Fruit fly (Drosophila melanogaster) whole organism, embryonic: Measurements from ENCODE around the gene BORCS6.
A peak's percentile ranks its signal among the peaks of the same experiment; 100 is the strongest.

Experiments
- Bteb2 ChIP-seq: fragments of 200-800 bp; sonication (Bioruptor generic); optimal IDR thresholded peaks from 2 replicates; lab custom pipeline; 2016; ENCODE audit warnings: missing biosample characterization, missing genetic modification characterization
- CG10147 ChIP-seq: fragments of 200-800 bp; sonication (Bioruptor generic); optimal IDR thresholded peaks from 2 replicates; lab custom pipeline; 2019; ENCODE audit warnings: missing biosample characterization, mild to moderate bottlenecking, missing genetic modification characterization, moderate library complexity
- CG10462 ChIP-seq: fragments of 200-800 bp; sonication (Bioruptor generic); optimal IDR thresholded peaks from 2 replicates; lab custom pipeline; 2016; ENCODE audit warnings: missing biosample characterization, missing genetic modification characterization
- CG1233 ChIP-seq: fragments of 200-800 bp; sonication (Bioruptor generic); optimal IDR thresholded peaks from 4 replicates; lab custom pipeline; 2018; ENCODE audit warnings: missing biosample characterization, mild to moderate bottlenecking, missing genetic modification characterization
- CG16779 ChIP-seq: fragments of 200-800 bp; sonication (Bioruptor generic); IDR thresholded peaks from 2 replicates; pipeline ENCODE4 v1.3.6; 2022; ENCODE audit warnings: missing biosample characterization, missing genetic modification characterization
- CG18262 ChIP-seq: fragments of 200-800 bp; optimal IDR thresholded peaks from 3 replicates; lab custom pipeline; 2019; ENCODE audit warnings: missing biosample characterization, mild to moderate bottlenecking, missing genetic modification characterization, moderate library complexity
- CG2889 ChIP-seq: fragments of 200-800 bp; sonication (Bioruptor generic); IDR thresholded peaks from 3 replicates; pipeline ENCODE4 v1.3.6; 2022; ENCODE audit warnings: missing biosample characterization, missing genetic modification characterization
- CG31224 ChIP-seq: fragments of 200-800 bp; sonication (Bioruptor generic); IDR thresholded peaks from 2 replicates; pipeline ENCODE4 v1.3.6; 2022; ENCODE audit warnings: missing biosample characterization, missing genetic modification characterization
- CG31365 ChIP-seq: fragments of 200-800 bp; sonication (Bioruptor generic); optimal IDR thresholded peaks from 2 replicates; lab custom pipeline; 2018; ENCODE audit warnings: missing biosample characterization, mild to moderate bottlenecking, missing genetic modification characterization
- CG32772 ChIP-seq: fragments of 200-800 bp; sonication (Bioruptor generic); IDR thresholded peaks from 2 replicates; pipeline ENCODE4 v1.3.6; 2022; ENCODE audit warnings: missing biosample characterization, missing genetic modification characterization
- CG3407 ChIP-seq: fragments of 200-800 bp; sonication (Bioruptor generic); optimal IDR thresholded peaks from 2 replicates; lab custom pipeline; 2018; ENCODE audit warnings: missing biosample characterization, mild to moderate bottlenecking, missing genetic modification characterization
- CG34376 ChIP-seq: fragments of 200-800 bp; sonication (Bioruptor generic); optimal IDR thresholded peaks from 2 replicates; lab custom pipeline; 2018; ENCODE audit warnings: missing biosample characterization, mild to moderate bottlenecking, missing genetic modification characterization
- CG7987 ChIP-seq: fragments of 200-800 bp; sonication (Bioruptor generic); optimal IDR thresholded peaks from 2 replicates; lab custom pipeline; 2018; ENCODE audit warnings: missing biosample characterization, mild to moderate bottlenecking, missing genetic modification characterization, moderate library complexity
- CG8290 ChIP-seq, 3 experiments: fragments of 200-800 bp; sonication (Bioruptor generic); optimal IDR thresholded peaks; 2 replicates each; lab custom pipeline; 2016 to 2019; ENCODE audit warnings: missing biosample characterization in 3 of 3, missing genetic modification characterization in 3 of 3, mild to moderate bottlenecking in 2 of 3, moderate library complexity in 1 of 3
- CG8359 ChIP-seq: fragments of 200-800 bp; sonication (Bioruptor generic); optimal IDR thresholded peaks from 2 replicates; lab custom pipeline; 2017; ENCODE audit warnings: missing biosample characterization, mild to moderate bottlenecking, missing genetic modification characterization, borderline replicate concordance
- CG8478 ChIP-seq: fragments of >200 bp; optimal IDR thresholded peaks from 2 replicates; lab custom pipeline; 2018
- CG9727 ChIP-seq: fragments of 200-800 bp; sonication (Bioruptor generic); optimal IDR thresholded peaks from 3 replicates; lab custom pipeline; 2017; ENCODE audit warnings: missing biosample characterization, mild to moderate bottlenecking, missing genetic modification characterization
- CG9797 ChIP-seq: fragments of 200-800 bp; sonication (Bioruptor generic); optimal IDR thresholded peaks from 3 replicates; lab custom pipeline; 2018; ENCODE audit warnings: missing biosample characterization, mild to moderate bottlenecking, missing genetic modification characterization
- Dip2 ChIP-seq: fragments of 200-800 bp; sonication (Bioruptor generic); IDR thresholded peaks from 2 replicates; pipeline ENCODE4 v1.3.6; 2022; ENCODE audit warnings: missing biosample characterization, missing genetic modification characterization
- E2f2 ChIP-seq: fragments of 200-800 bp; sonication (Bioruptor generic); IDR thresholded peaks from 2 replicates; pipeline ENCODE4 v1.3.6; 2022; ENCODE audit warnings: missing biosample characterization, missing genetic modification characterization
- Eip74EF ChIP-seq, 2 experiments: fragments of 200-800 bp in 1 of 2; fragments of >200 bp in 1 of 2; sonication (Bioruptor generic) in 1 of 2; optimal IDR thresholded peaks; 2 replicates each; lab custom pipeline; 2017 to 2019; ENCODE audit warnings: missing biosample characterization in 2 of 2, missing genetic modification characterization in 2 of 2, mild to moderate bottlenecking in 1 of 2, moderate library complexity in 1 of 2
- H15 ChIP-seq: fragments of 200-800 bp; sonication (Bioruptor generic); IDR thresholded peaks from 3 replicates; pipeline ENCODE4 v1.3.6; 2022; ENCODE audit warnings: missing biosample characterization, missing genetic modification characterization
- HHEX ChIP-seq: fragments of 200-800 bp; sonication (Bioruptor generic); optimal IDR thresholded peaks from 3 replicates; lab custom pipeline; 2017; ENCODE audit warnings: missing biosample characterization, mild to moderate bottlenecking, missing genetic modification characterization, missing genetic modification reagents
- Hmx ChIP-seq: fragments of 200-800 bp; sonication (Bioruptor generic); optimal IDR thresholded peaks from 2 replicates; lab custom pipeline; 2016; ENCODE audit warnings: missing biosample characterization, missing genetic modification characterization
- Neu2 ChIP-seq: fragments of 200-800 bp; sonication (Bioruptor generic); optimal IDR thresholded peaks from 3 replicates; lab custom pipeline; 2016; ENCODE audit warnings: missing biosample characterization, missing genetic modification characterization, borderline replicate concordance
- Nf-YC ChIP-seq: fragments of 200-800 bp; optimal IDR thresholded peaks from 3 replicates; lab custom pipeline; 2019; ENCODE audit warnings: missing biosample characterization, mild to moderate bottlenecking, missing genetic modification characterization, moderate library complexity
- NfI ChIP-seq: fragments of 200-800 bp; sonication (Bioruptor generic); optimal IDR thresholded peaks from 3 replicates; lab custom pipeline; 2018; ENCODE audit warnings: missing biosample characterization, mild to moderate bottlenecking, missing genetic modification characterization, moderate library complexity
- ac ChIP-seq: fragments of 200-800 bp; sonication (Bioruptor generic); optimal IDR thresholded peaks from 3 replicates; lab custom pipeline; 2017; ENCODE audit warnings: missing biosample characterization, mild to moderate bottlenecking, missing genetic modification characterization
- al ChIP-seq: fragments of 200-800 bp; sonication (Bioruptor generic); IDR thresholded peaks from 2 replicates; pipeline ENCODE4 v1.3.6; 2022; ENCODE audit warnings: missing biosample characterization, missing genetic modification characterization
- bsh ChIP-seq, 2 experiments: fragments of 200-800 bp; sonication (Bioruptor generic); optimal IDR thresholded peaks; 2 replicates each; lab custom pipeline; 2017 to 2018; ENCODE audit warnings: mild to moderate bottlenecking in 2 of 2, missing biosample characterization in 2 of 2, missing genetic modification characterization in 2 of 2, moderate library complexity in 1 of 2
- btn ChIP-seq: fragments of 200-800 bp; sonication (Bioruptor generic); optimal IDR thresholded peaks from 2 replicates; lab custom pipeline; 2016; ENCODE audit warnings: missing biosample characterization, missing genetic modification characterization
- ci ChIP-seq: fragments of 200-800 bp; sonication (Bioruptor generic); IDR thresholded peaks from 3 replicates; pipeline ENCODE4 v1.3.6; 2022; ENCODE audit warnings: missing biosample characterization, missing genetic modification characterization
- dm ChIP-seq: fragments of 200-800 bp; sonication (Bioruptor generic); optimal IDR thresholded peaks from 3 replicates; lab custom pipeline; 2016; ENCODE audit warnings: missing biosample characterization, missing genetic modification characterization
- emc ChIP-seq: fragments of 200-800 bp; sonication (Bioruptor generic); optimal IDR thresholded peaks from 2 replicates; lab custom pipeline; 2016; ENCODE audit warnings: missing biosample characterization, missing genetic modification characterization
- en ChIP-seq: fragments of 200-800 bp; sonication (Bioruptor generic); optimal IDR thresholded peaks from 2 replicates; lab custom pipeline; 2016; ENCODE audit warnings: missing biosample characterization, missing genetic modification characterization
- fd96Cb ChIP-seq: fragments of 200-800 bp; sonication (Bioruptor generic); optimal IDR thresholded peaks from 2 replicates; lab custom pipeline; 2018; ENCODE audit warnings: missing biosample characterization, mild to moderate bottlenecking, missing genetic modification characterization, moderate library complexity
- gcm2 ChIP-seq: fragments of 200-800 bp; sonication (Bioruptor generic); optimal IDR thresholded peaks from 2 replicates; lab custom pipeline; 2016; ENCODE audit warnings: missing biosample characterization, missing genetic modification characterization
- hkb ChIP-seq, 2 experiments: fragments of 200-800 bp in 1 of 2; fragments of >200 bp in 1 of 2; sonication (Bioruptor generic) in 1 of 2; IDR thresholded peaks in 1 of 2; optimal IDR thresholded peaks in 1 of 2; 2 replicates each; pipeline versions ENCODE4 v1.3.6 to Lab custom; 2017 to 2022; ENCODE audit warnings: missing biosample characterization in 1 of 2, missing genetic modification characterization in 1 of 2
- kah ChIP-seq: fragments of 200-800 bp; sonication (Bioruptor generic); optimal IDR thresholded peaks from 2 replicates; lab custom pipeline; 2018; ENCODE audit warnings: missing biosample characterization, mild to moderate bottlenecking, missing genetic modification characterization
- klu ChIP-seq: fragments of 200-800 bp; sonication (Bioruptor generic); IDR thresholded peaks from 2 replicates; pipeline ENCODE4 v1.3.6; 2022; ENCODE audit warnings: missing biosample characterization, missing genetic modification characterization
- kni ChIP-seq: fragments of 200-800 bp; sonication (Bioruptor generic); optimal IDR thresholded peaks from 3 replicates; lab custom pipeline; 2017; ENCODE audit warnings: mild to moderate bottlenecking, missing biosample characterization, missing genetic modification reagents, missing genetic modification characterization
- nau ChIP-seq: fragments of 200-800 bp; sonication (Bioruptor generic); optimal IDR thresholded peaks from 3 replicates; lab custom pipeline; 2017; ENCODE audit warnings: missing biosample characterization, mild to moderate bottlenecking, missing genetic modification characterization, missing genetic modification reagents
- onecut ChIP-seq: fragments of 200-800 bp; sonication (Bioruptor generic); IDR thresholded peaks from 2 replicates; pipeline ENCODE4 v1.3.6; 2022; ENCODE audit warnings: missing biosample characterization, missing genetic modification characterization
- prd ChIP-seq, 3 experiments: fragments of >200 bp in 2 of 3; fragments of 200-800 bp in 1 of 3; sonication (Bioruptor generic) in 1 of 3; optimal IDR thresholded peaks in 2 of 3; IDR thresholded peaks in 1 of 3; 2 replicates in 2 of 3; 3 replicates in 1 of 3; pipeline versions ENCODE4 v1.3.6 to Lab custom; 2017 to 2022; ENCODE audit warnings: missing biosample characterization in 1 of 3, missing genetic modification characterization in 1 of 3
- pros ChIP-seq: fragments of 200-800 bp; sonication (Bioruptor generic); optimal IDR thresholded peaks from 3 replicates; lab custom pipeline; 2019; ENCODE audit warnings: missing biosample characterization, mild to moderate bottlenecking, missing genetic modification characterization, moderate library complexity
- ro ChIP-seq: fragments of 200-800 bp; sonication (Bioruptor generic); IDR thresholded peaks from 2 replicates; pipeline ENCODE4 v1.3.6; 2022; ENCODE audit warnings: missing biosample characterization, missing genetic modification characterization
- run ChIP-seq: fragments of 200-800 bp; sonication (Bioruptor generic); optimal IDR thresholded peaks from 3 replicates; lab custom pipeline; 2018; ENCODE audit warnings: missing biosample characterization, mild to moderate bottlenecking, missing genetic modification characterization
- tap ChIP-seq: fragments of 200-800 bp; optimal IDR thresholded peaks from 3 replicates; lab custom pipeline; 2019; ENCODE audit warnings: missing biosample characterization, mild to moderate bottlenecking, missing genetic modification characterization, moderate library complexity
- ttk ChIP-seq: fragments of 200-800 bp; sonication (Bioruptor generic); IDR thresholded peaks from 2 replicates; pipeline ENCODE4 v2.1.2; 2022; ENCODE audit warnings: missing biosample characterization, missing genetic modification characterization

The BORCS6 gene

DNA sequence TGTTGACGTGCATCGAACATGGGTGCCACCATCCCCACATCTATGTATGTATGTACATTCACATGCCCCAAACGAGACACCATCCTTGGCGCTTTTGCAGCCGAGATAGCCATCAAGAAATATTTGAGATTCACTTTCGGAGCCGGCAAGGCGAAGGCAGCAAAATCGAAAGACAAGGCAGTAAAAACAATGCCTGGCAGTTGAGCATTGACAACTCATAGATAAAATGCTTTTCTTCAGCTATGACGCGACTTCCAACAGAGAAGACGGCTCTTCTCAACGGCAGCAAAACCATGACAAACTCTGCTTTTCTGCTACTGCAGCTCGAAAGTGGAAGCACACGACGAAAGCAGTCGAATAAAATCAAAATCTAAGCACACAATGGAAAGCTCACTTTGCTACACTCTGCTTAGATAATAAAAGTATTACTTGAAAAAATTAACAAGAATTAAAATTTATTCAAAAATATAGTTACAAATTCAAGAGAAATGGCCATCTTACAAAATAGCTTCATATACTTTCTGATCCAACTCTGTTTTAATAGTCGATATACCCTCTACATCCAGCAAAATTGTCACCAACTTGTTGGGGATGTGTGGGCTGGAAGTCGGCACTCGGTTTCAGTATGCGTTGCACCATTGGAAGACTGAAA, 23.6 kb upstream of the BORCS6 start (continued):
- TF ChIP-seq onecut (GFP tag; lab: Robert Waterston, UW) (no peak), E2f2 (GFP tag; lab: Robert Waterston, UW) (no peak), CG10462 (GFP tag; lab: Kevin White, UChicago) (no peak), CG8290 (GFP tag; optimal IDR thresholded peaks at IDR 0.05; lab: Kevin White, UChicago) (no peak), CG8290 (tag; optimal IDR thresholded peaks at IDR 0.05; lab: Kevin White, UChicago) (no peak), Neu2 (GFP tag; lab: Kevin White, UChicago) (no peak), gcm2 (GFP tag; lab: Kevin White, UChicago) (no peak), CG9727 (no peak), bsh (GFP tag; optimal IDR thresholded peaks at IDR 0.05; lab: Kevin White, UChicago) (peak; percentile 16 to 41), CG10147 (GFP tag; lab: Kevin White, UChicago) (no peak), Bteb2 (GFP tag; lab: Kevin White, UChicago) (no peak), CG32772 (peak; percentile 43; the same call in 1 of the 2 replicates), CG34376 (GFP tag; lab: Kevin White, UChicago) (no peak), CG31224 (GFP tag; lab: Robert Waterston, UW) (no peak), Eip74EF (GFP tag; optimal IDR thresholded peaks at IDR 0.05; lab: Kevin White, UChicago) (peak in 1 of 2 experiments; percentile 22), CG1233 (GFP tag; lab: Kevin White, UChicago) (peak; percentile 4), kni (GFP tag; lab: Kevin White, UChicago) (no peak), al (GFP tag; lab: Robert Waterston, UW) (no peak), nau (GFP tag; lab: Kevin White, UChicago) (peak; percentile 27), pros (GFP tag; lab: Kevin White, UChicago) (no peak), ro (GFP tag; lab: Robert Waterston, UW) (no peak), klu (GFP tag; lab: Robert Waterston, UW) (no peak), dm (no peak), CG8478 (lab: Kevin White, UChicago) (no peak), ac (no peak), CG3407 (GFP tag; lab: Kevin White, UChicago) (peak; percentile 18), btn (no peak), Hmx (GFP tag; lab: Kevin White, UChicago) (no peak), emc (GFP tag; lab: Kevin White, UChicago) (no peak), run (tag; lab: Kevin White, UChicago) (no peak), H15 (GFP tag; lab: Robert Waterston, UW) (peak; percentile 42; the same call in 1 of the 3 replicates), kah (GFP tag; lab: Kevin White, UChicago) (no peak), ttk (GFP tag; lab: Robert Waterston, UW) (peak; percentile 70), CG16779 (GFP tag; lab: Robert Waterston, UW) (no peak), tap (tag; lab: Kevin White, UChicago) (peak; percentile 26), Nf-YC (tag; lab: Kevin White, UChicago) (no peak), CG18262 (peak; percentile 69), hkb (optimal IDR thresholded peaks at IDR 0.05; lab: Kevin White, UChicago) (no peak), hkb (GFP tag; IDR thresholded peaks at IDR 0.05; lab: Robert Waterston, UW) (peak; percentile 51; the same call in 1 of the 2 replicates), HHEX (GFP tag; lab: Kevin White, UChicago) (no peak), CG8359 (GFP tag; lab: Kevin White, UChicago) (no peak), CG7987 (no peak), prd (optimal IDR thresholded peaks at IDR 0.05; lab: Kevin White, UChicago) (no peak), prd (GFP tag; IDR thresholded peaks at IDR 0.05; lab: Robert Waterston, UW) (peak; percentile 66; the same call in 2 of the 3 replicates), en (no peak), Dip2 (GFP tag; lab: Robert Waterston, UW) (no peak), ci (GFP tag; lab: Robert Waterston, UW) (peak; percentile 86), CG2889 (GFP tag; lab: Robert Waterston, UW) (no peak), CG9797 (no peak), NfI (GFP tag; lab: Kevin White, UChicago) (no peak), fd96Cb (tag; lab: Kevin White, UChicago) (peak; percentile 47), CG31365 (tag; lab: Kevin White, UChicago) (no peak)
